Worm (Caenorhabditis elegans) whole organism, L2 larva: ENCODE results near the gene uggt-1.

ENCODE experiments used
- C34F6.9 ChIP-seq: fragments of 150-350 bp; optimal IDR thresholded peaks from 2 replicates; lab custom pipeline; 2014; ENCODE audit warnings: missing biosample characterization, missing genetic modification characterization
- F13H6.1 ChIP-seq: sonication (generic microtip); optimal IDR thresholded peaks from 2 replicates; lab custom pipeline; 2016; ENCODE audit warnings: missing genetic modification characterization, missing compliant biosample characterization
- R02D3.7 ChIP-seq: fragments of 150-350 bp; optimal IDR thresholded peaks from 2 replicates; lab custom pipeline; 2014; ENCODE audit warnings: missing biosample characterization, missing genetic modification characterization
- Y55F3AM.14 ChIP-seq: fragments of 200-800 bp; sonication (Bioruptor generic); optimal IDR thresholded peaks from 2 replicates; lab custom pipeline; 2018; ENCODE audit warnings: mild to moderate bottlenecking, missing genetic modification characterization, missing compliant biosample characterization
- ZK546.5 ChIP-seq: sonication (generic microtip); optimal IDR thresholded peaks from 2 replicates; lab custom pipeline; 2017; ENCODE audit warnings: missing biosample characterization, missing genetic modification characterization
- alr-1 ChIP-seq: fragments of 150-350 bp; optimal IDR thresholded peaks from 2 replicates; lab custom pipeline; 2014; ENCODE audit warnings: missing biosample characterization, missing genetic modification characterization
- aly-2 ChIP-seq: fragments of 150-350 bp; optimal IDR thresholded peaks from 2 replicates; lab custom pipeline; 2014; ENCODE audit warnings: missing biosample characterization, missing genetic modification characterization
- ama-1 ChIP-seq: fragments of 150-350 bp; optimal IDR thresholded peaks from 2 replicates; lab custom pipeline; 2018; ENCODE audit warnings: inconsistent platforms
- blmp-1 ChIP-seq: sonication (generic microtip); optimal IDR thresholded peaks from 2 replicates; lab custom pipeline; 2017; ENCODE audit warnings: missing genetic modification characterization, mild to moderate bottlenecking, missing compliant biosample characterization, antibody characterized with exemption, moderate library complexity; ENCODE audit not compliant: insufficient read depth
- ceh-16 ChIP-seq: fragments of 150-350 bp; optimal IDR thresholded peaks from 2 replicates; lab custom pipeline; 2014; ENCODE audit warnings: missing biosample characterization, missing genetic modification characterization
- dmd-4 ChIP-seq: sonication (generic microtip); optimal IDR thresholded peaks from 2 replicates; lab custom pipeline; 2017; ENCODE audit warnings: missing biosample characterization, missing genetic modification characterization
- egl-27 ChIP-seq: sonication (generic microtip); optimal IDR thresholded peaks from 3 replicates; lab custom pipeline; 2017; ENCODE audit warnings: missing biosample characterization, missing genetic modification reagents, missing genetic modification characterization
- elt-1 ChIP-seq: fragments of 150-350 bp; optimal IDR thresholded peaks from 2 replicates; lab custom pipeline; 2014; ENCODE audit warnings: missing biosample characterization, missing genetic modification characterization
- elt-3 ChIP-seq: sonication (generic microtip); optimal IDR thresholded peaks from 2 replicates; lab custom pipeline; 2017; ENCODE audit warnings: missing biosample characterization, missing genetic modification characterization
- fos-1 ChIP-seq: fragments of 150-350 bp; optimal IDR thresholded peaks from 2 replicates; lab custom pipeline; 2014; ENCODE audit warnings: missing biosample characterization, missing genetic modification characterization
- gmeb-1 ChIP-seq: fragments of 150-350 bp; optimal IDR thresholded peaks from 2 replicates; lab custom pipeline; 2014; ENCODE audit warnings: missing biosample characterization, missing genetic modification characterization
- lin-13 ChIP-seq: fragments of 150-350 bp; optimal IDR thresholded peaks from 2 replicates; lab custom pipeline; 2014; ENCODE audit warnings: missing biosample characterization, missing genetic modification reagents, missing genetic modification characterization
- lin-39 ChIP-seq: fragments of 150-350 bp; optimal IDR thresholded peaks from 2 replicates; lab custom pipeline; 2014; ENCODE audit warnings: missing biosample characterization, missing genetic modification reagents, missing genetic modification characterization
- lsy-2 ChIP-seq, 2 experiments: fragments of 150-350 bp in 1 of 2; sonication (generic microtip) in 1 of 2; optimal IDR thresholded peaks; 2 replicates each; lab custom pipeline; 2014 to 2017; ENCODE audit warnings: missing biosample characterization in 2 of 2, missing genetic modification characterization in 2 of 2
- mab-5 ChIP-seq: fragments of 150-350 bp; optimal IDR thresholded peaks from 2 replicates; lab custom pipeline; 2014; ENCODE audit warnings: missing biosample characterization, missing genetic modification characterization
- nhr-10 ChIP-seq: sonication (generic microtip); optimal IDR thresholded peaks from 2 replicates; lab custom pipeline; 2017; ENCODE audit warnings: missing biosample characterization, missing genetic modification characterization
- nhr-21 ChIP-seq: fragments of 150-350 bp; optimal IDR thresholded peaks from 2 replicates; lab custom pipeline; 2014; ENCODE audit warnings: missing biosample characterization, missing genetic modification characterization
- nhr-23 ChIP-seq: fragments of 150-350 bp; optimal IDR thresholded peaks from 2 replicates; lab custom pipeline; 2014; ENCODE audit warnings: missing biosample characterization, missing genetic modification reagents, missing genetic modification characterization
- nhr-6 ChIP-seq: fragments of 150-350 bp; optimal IDR thresholded peaks from 2 replicates; lab custom pipeline; 2014; ENCODE audit warnings: missing biosample characterization, missing genetic modification characterization
- sem-4 ChIP-seq: fragments of 150-350 bp; optimal IDR thresholded peaks from 2 replicates; lab custom pipeline; 2014; ENCODE audit warnings: missing biosample characterization, missing genetic modification reagents, missing genetic modification characterization
- skn-1 ChIP-seq: sonication (generic microtip); optimal IDR thresholded peaks from 2 replicates; lab custom pipeline; 2017; ENCODE audit warnings: missing biosample characterization, missing genetic modification characterization
- sma-3 ChIP-seq: sonication (generic microtip); optimal IDR thresholded peaks from 2 replicates; lab custom pipeline; 2016; ENCODE audit warnings: missing genetic modification reagents, missing genetic modification characterization, missing compliant biosample characterization
- sma-9 ChIP-seq, 2 experiments: fragments of 150-350 bp in 1 of 2; sonication (generic microtip) in 1 of 2; optimal IDR thresholded peaks; 2 replicates each; lab custom pipeline; 2014 to 2016; ENCODE audit warnings: missing genetic modification characterization in 2 of 2, mild to moderate bottlenecking in 1 of 2, missing biosample characterization in 1 of 2, missing compliant biosample characterization in 1 of 2, missing genetic modification reagents in 1 of 2, moderate library complexity in 1 of 2
- snpc-4 ChIP-seq: fragments of 150-350 bp; optimal IDR thresholded peaks from 2 replicates; lab custom pipeline; 2014; ENCODE audit warnings: missing biosample characterization, missing genetic modification characterization
- unc-39 ChIP-seq: fragments of 150-350 bp; optimal IDR thresholded peaks from 2 replicates; lab custom pipeline; 2014; ENCODE audit warnings: missing biosample characterization, missing genetic modification characterization
- unc-55 ChIP-seq: fragments of 150-350 bp; sonication (generic microtip); optimal IDR thresholded peaks from 3 replicates; lab custom pipeline; 2014; ENCODE audit warnings: missing biosample characterization, missing genetic modification reagents, missing genetic modification characterization
- unc-62 ChIP-seq: fragments of 150-350 bp; optimal IDR thresholded peaks from 2 replicates; lab custom pipeline; 2014; ENCODE audit warnings: missing biosample characterization, missing genetic modification reagents, missing genetic modification characterization
- ztf-1 ChIP-seq: fragments of 200-800 bp; sonication (Bioruptor generic); conservative IDR thresholded peaks from 2 replicates; pipeline ENCODE4 v1.3.6; 2022; ENCODE audit warnings: missing genetic modification characterization, missing compliant biosample characterization
- ztf-11 ChIP-seq: sonication (generic microtip); optimal IDR thresholded peaks from 2 replicates; lab custom pipeline; 2017; ENCODE audit warnings: missing biosample characterization, missing genetic modification characterization

uggt-1 gene

ce11 chrX:7460516-7460915, 40.3 kb downstream of the uggt-1 start:
- TF ChIP-seq ztf-11 (tag; lab: Kevin White, UChicago) (no peak), unc-39 (tag; lab: Kevin White, UChicago) (no peak), R02D3.7 (tag; lab: Kevin White, UChicago) (no peak), nhr-21 (tag; lab: Kevin White, UChicago) (no peak), sma-9 (GFP tag; optimal IDR thresholded peaks at IDR 0.05; lab: Kevin White, UChicago) (peak; percentile 3), sma-9 (tag; optimal IDR thresholded peaks at IDR 0.05; lab: Kevin White, UChicago) (no peak), F13H6.1 (peak; percentile 0), lin-39 (tag; lab: Kevin White, UChicago) (no peak), nhr-10 (tag; lab: Kevin White, UChicago) (no peak), lin-13 (GFP tag; lab: Kevin White, UChicago) (no peak), skn-1 (no peak), lsy-2 (tag; optimal IDR thresholded peaks at IDR 0.05; lab: Kevin White, UChicago) (peak in 1 of 2 experiments; percentile 11), dmd-4 (tag; lab: Kevin White, UChicago) (no peak)
- TF ChIP-seq, all 48 proteins: peak for 3

ce11 chrX:7457154-7457674, 43.6 kb downstream of the uggt-1 start:
- TF ChIP-seq lsy-2 (tag; optimal IDR thresholded peaks at IDR 0.05; lab: Kevin White, UChicago) (peak in 1 of 2 experiments; percentile 34), egl-27 (no peak), C34F6.9 (tag; lab: Kevin White, UChicago) (peak; percentile 5)

ce11 chrX:7455960-7456359, 44.8 kb downstream of the uggt-1 start:
- TF ChIP-seq lin-39 (tag; lab: Kevin White, UChicago) (no peak), aly-2 (tag; lab: Kevin White, UChicago) (no peak), Y55F3AM.14 (GFP tag; lab: Kevin White, UChicago) (no peak)

DNA sequence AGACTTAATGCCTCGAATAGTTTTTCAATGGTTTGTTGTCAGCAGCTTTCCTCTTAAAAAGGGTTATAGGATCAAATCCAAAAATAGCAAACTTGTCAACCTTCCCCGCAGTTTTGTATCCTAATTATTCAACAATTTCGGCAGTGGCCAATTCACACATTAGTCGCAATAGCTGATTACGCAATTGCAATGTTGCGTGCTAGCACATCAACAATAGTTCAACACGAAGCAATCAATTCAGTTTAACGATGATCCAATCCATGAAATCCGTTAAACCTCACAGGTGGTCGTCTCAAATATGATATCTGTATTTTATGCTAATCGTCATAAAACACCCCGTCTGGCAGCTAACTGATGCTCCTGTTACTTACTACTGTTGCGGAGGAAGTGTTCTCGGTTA, 48.2 kb downstream of the uggt-1 start:
- no peak for TF ChIP-seq skn-1
- no peak for TF ChIP-seq nhr-23 (tag; lab: Kevin White, UChicago)
- no peak for TF ChIP-seq blmp-1 (tag; lab: Kevin White, UChicago)
- no peak for TF ChIP-seq mab-5 (tag; lab: Kevin White, UChicago)
- no peak for TF ChIP-seq ama-1 (lab: Kevin White, UChicago)
- no peak for TF ChIP-seq unc-55 (GFP tag; lab: Kevin White, UChicago)
- no peak for TF ChIP-seq nhr-6 (tag; lab: Kevin White, UChicago)
- TF ChIP-seq sem-4 (tag; lab: Kevin White, UChicago), result no peak
- TF ChIP-seq ZK546.5 (tag; lab: Kevin White, UChicago), result no peak
- TF ChIP-seq snpc-4 (tag; lab: Kevin White, UChicago), result no peak
- TF ChIP-seq ceh-16 (tag; lab: Kevin White, UChicago), result no peak
- TF ChIP-seq ztf-1 (GFP tag; lab: Robert Waterston, UW), result no peak
- no peak for TF ChIP-seq sma-3 (GFP tag; lab: Kevin White, UChicago)

DNA sequence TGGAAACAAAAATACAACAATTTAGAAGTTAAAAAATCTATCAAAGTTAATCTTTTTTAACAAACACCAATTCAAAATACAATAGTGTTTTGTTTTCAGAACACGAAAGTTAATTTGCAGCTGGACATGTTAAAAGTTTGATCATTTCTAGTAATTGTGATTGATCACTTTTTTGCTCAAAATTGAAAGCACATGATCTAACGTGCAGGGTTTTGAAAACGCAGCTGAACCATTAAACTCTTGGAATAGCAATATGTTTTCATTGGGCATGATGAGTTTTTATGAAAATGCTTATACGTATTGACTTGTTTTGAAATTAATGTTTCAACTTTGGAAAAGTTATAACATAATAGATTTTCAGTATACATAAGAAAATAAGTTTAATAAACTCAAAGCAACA, 53.4 kb downstream of the uggt-1 start:
- no peak for TF ChIP-seq nhr-6 (tag; lab: Kevin White, UChicago)
- TF ChIP-seq unc-62 (GFP tag; lab: Kevin White, UChicago), result no peak
- TF ChIP-seq blmp-1 (tag; lab: Kevin White, UChicago), result no peak
- no peak for TF ChIP-seq snpc-4 (tag; lab: Kevin White, UChicago)
- no peak for TF ChIP-seq gmeb-1 (tag; lab: Kevin White, UChicago)
- TF ChIP-seq alr-1 (tag; lab: Kevin White, UChicago), result no peak
- TF ChIP-seq unc-39 (tag; lab: Kevin White, UChicago), result no peak
- TF ChIP-seq skn-1, result no peak
- no peak for TF ChIP-seq elt-1 (tag; lab: Kevin White, UChicago)
- TF ChIP-seq C34F6.9 (tag; lab: Kevin White, UChicago), result no peak
- no peak for TF ChIP-seq lsy-2 (tag; optimal IDR thresholded peaks at IDR 0.05; lab: Kevin White, UChicago)
- TF ChIP-seq nhr-23 (tag; lab: Kevin White, UChicago), result no peak
- no peak for TF ChIP-seq ztf-1 (GFP tag; lab: Robert Waterston, UW)
- TF ChIP-seq sma-9 (GFP tag; optimal IDR thresholded peaks at IDR 0.05; lab: Kevin White, UChicago), result no peak
- TF ChIP-seq sma-9 (tag; optimal IDR thresholded peaks at IDR 0.05; lab: Kevin White, UChicago), result no peak
- no peak for TF ChIP-seq elt-3 (tag; lab: Kevin White, UChicago)
- no peak for TF ChIP-seq fos-1
- no peak for TF ChIP-seq sem-4 (tag; lab: Kevin White, UChicago)
- TF ChIP-seq lin-39 (tag; lab: Kevin White, UChicago), result no peak
- no peak for TF ChIP-seq ztf-11 (tag; lab: Kevin White, UChicago)
- no peak for TF ChIP-seq nhr-21 (tag; lab: Kevin White, UChicago)
